Worm (Caenorhabditis elegans) whole organism, L2 larva: Measurements from ENCODE around the gene F46B6.5.

ENCODE experiments used
- C34F6.9 ChIP-seq: fragments of 150-350 bp; optimal IDR thresholded peaks from 2 replicates; lab custom pipeline; 2014; ENCODE audit warnings: missing biosample characterization, missing genetic modification characterization
- F13H6.1 ChIP-seq: sonication (generic microtip); optimal IDR thresholded peaks from 2 replicates; lab custom pipeline; 2016; ENCODE audit warnings: missing genetic modification characterization, missing compliant biosample characterization
- R02D3.7 ChIP-seq: fragments of 150-350 bp; optimal IDR thresholded peaks from 2 replicates; lab custom pipeline; 2014; ENCODE audit warnings: missing biosample characterization, missing genetic modification characterization
- ZK546.5 ChIP-seq: sonication (generic microtip); optimal IDR thresholded peaks from 2 replicates; lab custom pipeline; 2017; ENCODE audit warnings: missing biosample characterization, missing genetic modification characterization
- alr-1 ChIP-seq: fragments of 150-350 bp; optimal IDR thresholded peaks from 2 replicates; lab custom pipeline; 2014; ENCODE audit warnings: missing biosample characterization, missing genetic modification characterization
- aly-2 ChIP-seq: fragments of 150-350 bp; optimal IDR thresholded peaks from 2 replicates; lab custom pipeline; 2014; ENCODE audit warnings: missing biosample characterization, missing genetic modification characterization
- ama-1 ChIP-seq: fragments of 150-350 bp; optimal IDR thresholded peaks from 2 replicates; lab custom pipeline; 2018; ENCODE audit warnings: inconsistent platforms
- ceh-16 ChIP-seq: fragments of 150-350 bp; optimal IDR thresholded peaks from 2 replicates; lab custom pipeline; 2014; ENCODE audit warnings: missing biosample characterization, missing genetic modification characterization
- crh-2 ChIP-seq: sonication (generic microtip); optimal IDR thresholded peaks from 2 replicates; lab custom pipeline; 2017; ENCODE audit warnings: missing biosample characterization, missing genetic modification characterization
- dmd-4 ChIP-seq: sonication (generic microtip); optimal IDR thresholded peaks from 2 replicates; lab custom pipeline; 2017; ENCODE audit warnings: missing biosample characterization, missing genetic modification characterization
- egl-27 ChIP-seq: sonication (generic microtip); optimal IDR thresholded peaks from 3 replicates; lab custom pipeline; 2017; ENCODE audit warnings: missing biosample characterization, missing genetic modification reagents, missing genetic modification characterization
- elt-1 ChIP-seq: fragments of 150-350 bp; optimal IDR thresholded peaks from 2 replicates; lab custom pipeline; 2014; ENCODE audit warnings: missing biosample characterization, missing genetic modification characterization
- fos-1 ChIP-seq: fragments of 150-350 bp; optimal IDR thresholded peaks from 2 replicates; lab custom pipeline; 2014; ENCODE audit warnings: missing biosample characterization, missing genetic modification characterization
- gmeb-1 ChIP-seq: fragments of 150-350 bp; optimal IDR thresholded peaks from 2 replicates; lab custom pipeline; 2014; ENCODE audit warnings: missing biosample characterization, missing genetic modification characterization
- lin-39 ChIP-seq: fragments of 150-350 bp; optimal IDR thresholded peaks from 2 replicates; lab custom pipeline; 2014; ENCODE audit warnings: missing biosample characterization, missing genetic modification reagents, missing genetic modification characterization
- lsy-2 ChIP-seq, 2 experiments: fragments of 150-350 bp in 1 of 2; sonication (generic microtip) in 1 of 2; optimal IDR thresholded peaks; 2 replicates each; lab custom pipeline; 2014 to 2017; ENCODE audit warnings: missing biosample characterization in 2 of 2, missing genetic modification characterization in 2 of 2
- mab-5 ChIP-seq: fragments of 150-350 bp; optimal IDR thresholded peaks from 2 replicates; lab custom pipeline; 2014; ENCODE audit warnings: missing biosample characterization, missing genetic modification characterization
- nhr-10 ChIP-seq: sonication (generic microtip); optimal IDR thresholded peaks from 2 replicates; lab custom pipeline; 2017; ENCODE audit warnings: missing biosample characterization, missing genetic modification characterization
- nhr-11 ChIP-seq: fragments of 150-350 bp; optimal IDR thresholded peaks from 2 replicates; lab custom pipeline; 2014; ENCODE audit warnings: missing biosample characterization, missing genetic modification characterization
- nhr-129 ChIP-seq: fragments of 150-350 bp; optimal IDR thresholded peaks from 2 replicates; lab custom pipeline; 2014; ENCODE audit warnings: missing biosample characterization, missing genetic modification characterization
- nhr-21 ChIP-seq: fragments of 150-350 bp; optimal IDR thresholded peaks from 2 replicates; lab custom pipeline; 2014; ENCODE audit warnings: missing biosample characterization, missing genetic modification characterization
- nhr-237 ChIP-seq: fragments of 150-350 bp; optimal IDR thresholded peaks from 2 replicates; lab custom pipeline; 2014; ENCODE audit warnings: missing biosample characterization, missing genetic modification characterization
- nhr-25 ChIP-seq: fragments of 150-350 bp; sonication (generic microtip); optimal IDR thresholded peaks from 3 replicates; lab custom pipeline; 2014; ENCODE audit warnings: missing biosample characterization, missing genetic modification characterization
- nhr-6 ChIP-seq: fragments of 150-350 bp; optimal IDR thresholded peaks from 2 replicates; lab custom pipeline; 2014; ENCODE audit warnings: missing biosample characterization, missing genetic modification characterization
- nhr-77 ChIP-seq: fragments of 150-350 bp; optimal IDR thresholded peaks from 2 replicates; lab custom pipeline; 2014; ENCODE audit warnings: missing biosample characterization, missing genetic modification characterization
- peb-1 ChIP-seq: fragments of 150-350 bp; optimal IDR thresholded peaks from 2 replicates; lab custom pipeline; 2014; ENCODE audit warnings: missing biosample characterization, missing genetic modification characterization
- sem-4 ChIP-seq: fragments of 150-350 bp; optimal IDR thresholded peaks from 2 replicates; lab custom pipeline; 2014; ENCODE audit warnings: missing biosample characterization, missing genetic modification reagents, missing genetic modification characterization
- skn-1 ChIP-seq: sonication (generic microtip); optimal IDR thresholded peaks from 2 replicates; lab custom pipeline; 2017; ENCODE audit warnings: missing biosample characterization, missing genetic modification characterization
- sma-3 ChIP-seq: sonication (generic microtip); optimal IDR thresholded peaks from 2 replicates; lab custom pipeline; 2016; ENCODE audit warnings: missing genetic modification reagents, missing genetic modification characterization, missing compliant biosample characterization
- sma-9 ChIP-seq, 2 experiments: fragments of 150-350 bp in 1 of 2; sonication (generic microtip) in 1 of 2; optimal IDR thresholded peaks; 2 replicates each; lab custom pipeline; 2014 to 2016; ENCODE audit warnings: missing genetic modification characterization in 2 of 2, mild to moderate bottlenecking in 1 of 2, missing biosample characterization in 1 of 2, missing compliant biosample characterization in 1 of 2, missing genetic modification reagents in 1 of 2, moderate library complexity in 1 of 2
- snpc-4 ChIP-seq: fragments of 150-350 bp; optimal IDR thresholded peaks from 2 replicates; lab custom pipeline; 2014; ENCODE audit warnings: missing biosample characterization, missing genetic modification characterization
- unc-39 ChIP-seq: fragments of 150-350 bp; optimal IDR thresholded peaks from 2 replicates; lab custom pipeline; 2014; ENCODE audit warnings: missing biosample characterization, missing genetic modification characterization
- unc-55 ChIP-seq: fragments of 150-350 bp; sonication (generic microtip); optimal IDR thresholded peaks from 3 replicates; lab custom pipeline; 2014; ENCODE audit warnings: missing biosample characterization, missing genetic modification reagents, missing genetic modification characterization
- unc-62 ChIP-seq: fragments of 150-350 bp; optimal IDR thresholded peaks from 2 replicates; lab custom pipeline; 2014; ENCODE audit warnings: missing biosample characterization, missing genetic modification reagents, missing genetic modification characterization
- zag-1 ChIP-seq: fragments of 150-350 bp; optimal IDR thresholded peaks from 2 replicates; lab custom pipeline; 2014; ENCODE audit warnings: missing biosample characterization, missing genetic modification characterization
- ztf-4 ChIP-seq: fragments of 150-350 bp; optimal IDR thresholded peaks from 2 replicates; lab custom pipeline; 2014; ENCODE audit warnings: missing biosample characterization, missing genetic modification characterization

Gene F46B6.5

ce11 chrV:9782969-9783368 lies at the start of gene F46B6.5:
TSS of gene F46B6.5 (minus strand) at chrV:9783069.
- no peak for TF ChIP-seq lsy-2 (tag; optimal IDR thresholded peaks at IDR 0.05; lab: Kevin White, UChicago)
- TF ChIP-seq sem-4 (tag; lab: Kevin White, UChicago) = no peak
- no peak for TF ChIP-seq ZK546.5 (tag; lab: Kevin White, UChicago)
- TF ChIP-seq crh-2 (tag; lab: Kevin White, UChicago) = no peak
- TF ChIP-seq unc-62 = no peak
- no peak for TF ChIP-seq dmd-4 (tag; lab: Kevin White, UChicago)
- no peak for TF ChIP-seq nhr-25 (tag; lab: Kevin White, UChicago)
- TF ChIP-seq, all 48 proteins: peak for 0

- TF ChIP-seq lsy-2 (tag; optimal IDR thresholded peaks at IDR 0.05; lab: Kevin White, UChicago) (no peak), aly-2 (no peak), mab-5 (tag; lab: Kevin White, UChicago) (no peak), sem-4 (tag; lab: Kevin White, UChicago) (no peak), peb-1 (tag; lab: Kevin White, UChicago) (no peak), egl-27 (tag; lab: Kevin White, UChicago) (no peak), elt-1 (tag; lab: Kevin White, UChicago) (no peak), nhr-129 (tag; lab: Kevin White, UChicago) (no peak), F13H6.1 (tag; lab: Kevin White, UChicago) (no peak), nhr-77 (tag; lab: Kevin White, UChicago) (no peak), ztf-4 (tag; lab: Kevin White, UChicago) (no peak), unc-39 (tag; lab: Kevin White, UChicago) (no peak), zag-1 (no peak), nhr-21 (tag; lab: Kevin White, UChicago) (no peak), nhr-6 (no peak)
Measured at ce11 chrV:9824149-9824548, 41.3 kb upstream of the F46B6.5 start, which contains the start of gene str-2. TSS of gene str-2 (minus strand) at chrV:9824249.

- TF ChIP-seq sma-3 (GFP tag; lab: Kevin White, UChicago) (no peak), lsy-2 (tag; optimal IDR thresholded peaks at IDR 0.05; lab: Kevin White, UChicago) (no peak), unc-55 (no peak), ama-1 (lab: Kevin White, UChicago) (no peak), alr-1 (tag; lab: Kevin White, UChicago) (no peak)
- TF ChIP-seq, all 48 proteins: peak for 0
Measured at ce11 chrV:9821724-9822123, 38.9 kb upstream of the F46B6.5 start, which contains the start of gene str-193. TSS of gene str-193 (minus strand) at chrV:9821824.

ce11 chrV:9816390-9816789 lies 33.5 kb upstream of the F46B6.5 start, which contains the start of gene sru-31:
TSS of gene sru-31 (plus strand) at chrV:9816690.
- TF ChIP-seq unc-62 = no peak
- TF ChIP-seq unc-55 = no peak
- no peak for TF ChIP-seq nhr-237
- TF ChIP-seq mab-5 (tag; lab: Kevin White, UChicago) = no peak
- no peak for TF ChIP-seq unc-39 (tag; lab: Kevin White, UChicago)
- TF ChIP-seq nhr-6 = no peak
- no peak for TF ChIP-seq ztf-4 (tag; lab: Kevin White, UChicago)
- no peak for TF ChIP-seq alr-1 (tag; lab: Kevin White, UChicago)
- no peak for TF ChIP-seq nhr-77 (tag; lab: Kevin White, UChicago)
- no peak for TF ChIP-seq snpc-4 (tag; lab: Kevin White, UChicago)

ce11 chrV:9813527-9813926 lies 30.7 kb upstream of the F46B6.5 start, which contains the start of gene sru-30:
TSS of gene sru-30 (plus strand) at chrV:9813827.
- TF ChIP-seq C34F6.9 (tag; lab: Kevin White, UChicago) = no peak
- TF ChIP-seq nhr-77 (tag; lab: Kevin White, UChicago) = no peak
- TF ChIP-seq ZK546.5 (tag; lab: Kevin White, UChicago) = no peak
- TF ChIP-seq sem-4 (tag; lab: Kevin White, UChicago) = no peak
- TF ChIP-seq skn-1 (tag; lab: Kevin White, UChicago) = no peak
- no peak for TF ChIP-seq R02D3.7
- TF ChIP-seq ama-1 (lab: Kevin White, UChicago) = no peak
- no peak for TF ChIP-seq nhr-11

- TF ChIP-seq ama-1 (lab: Kevin White, UChicago) (no peak), zag-1 (no peak), sma-9 (GFP tag; optimal IDR thresholded peaks at IDR 0.05; lab: Kevin White, UChicago) (no peak), sma-9 (tag; optimal IDR thresholded peaks at IDR 0.05; lab: Kevin White, UChicago) (no peak), lin-39 (tag; lab: Kevin White, UChicago) (no peak), sem-4 (tag; lab: Kevin White, UChicago) (no peak), ceh-16 (no peak), gmeb-1 (tag; lab: Kevin White, UChicago) (no peak), C34F6.9 (tag; lab: Kevin White, UChicago) (no peak), nhr-10 (no peak), nhr-11 (no peak), sma-3 (GFP tag; lab: Kevin White, UChicago) (no peak), unc-55 (no peak), fos-1 (no peak)
- TF ChIP-seq, all 48 proteins: peak for 0
Measured at ce11 chrV:9812216-9812615, 29.3 kb upstream of the F46B6.5 start.
